Worm (Caenorhabditis elegans) whole organism, early embryonic: Measurements from ENCODE around the gene ifd-2.

Experiments used
- F13C5.2 ChIP-seq: sonication (generic microtip); optimal IDR thresholded peaks from 2 replicates; lab custom pipeline; 2017; ENCODE audit warnings: mild to moderate bottlenecking, missing genetic modification characterization, inconsistent platforms, missing compliant biosample characterization
- aly-1 ChIP-seq: sonication (generic microtip); optimal IDR thresholded peaks from 2 replicates; lab custom pipeline; 2016; ENCODE audit warnings: missing genetic modification characterization, missing compliant biosample characterization
- ama-1 ChIP-seq: fragments of 150-350 bp; optimal IDR thresholded peaks from 2 replicates; lab custom pipeline; 2014
- ceh-13 ChIP-seq: fragments of 200-800 bp; sonication (Bioruptor generic); optimal IDR thresholded peaks from 2 replicates; lab custom pipeline; 2018; ENCODE audit warnings: mild to moderate bottlenecking, missing genetic modification characterization, missing compliant biosample characterization
- ceh-36 ChIP-seq: sonication (generic microtip); optimal IDR thresholded peaks from 2 replicates; lab custom pipeline; 2016; ENCODE audit warnings: missing genetic modification characterization, inconsistent platforms, missing compliant biosample characterization
- hmbx-1 ChIP-seq: sonication (generic microtip); optimal IDR thresholded peaks from 2 replicates; lab custom pipeline; 2016; ENCODE audit warnings: mild to moderate bottlenecking, missing genetic modification characterization, missing compliant biosample characterization
- hmg-4 ChIP-seq: fragments of 200-800 bp; sonication (Bioruptor generic); optimal IDR thresholded peaks from 2 replicates; lab custom pipeline; 2018; ENCODE audit warnings: mild to moderate bottlenecking, missing genetic modification characterization, missing compliant biosample characterization

DNA sequence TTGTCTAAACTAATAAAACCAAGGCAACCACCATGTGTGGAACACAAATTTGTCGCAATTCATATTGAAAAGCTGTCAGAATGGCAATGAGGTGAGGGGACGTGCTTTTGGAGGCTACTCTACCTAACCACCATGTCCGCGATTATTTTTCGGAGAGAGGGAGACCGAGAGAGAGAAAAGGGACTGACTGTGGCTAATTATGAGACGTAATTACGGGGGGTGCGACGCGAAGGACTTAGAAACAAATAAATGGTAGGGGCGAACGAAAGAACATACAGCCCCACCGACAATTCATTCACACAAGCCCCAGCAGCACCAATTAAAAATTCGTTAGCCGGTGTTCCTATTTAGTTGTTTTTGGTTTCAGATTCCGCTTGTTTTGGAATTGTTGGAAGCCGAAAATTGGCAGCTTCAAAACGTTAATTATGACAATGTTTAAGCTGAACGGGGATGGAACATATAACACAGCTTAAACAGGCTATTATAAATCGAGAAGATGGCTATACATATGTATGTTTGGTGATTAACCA is 37.1 kb upstream of the ifd-2 start:
- TF ChIP-seq ama-1 (lab: Kevin White, UChicago) (no peak), hmbx-1 (tag; lab: Kevin White, UChicago) (no peak), hmg-4 (peak; percentile 60), aly-1 (tag; lab: Kevin White, UChicago) (no peak), ceh-13 (no peak), ceh-36 (tag; lab: Kevin White, UChicago) (no peak), F13C5.2 (no peak)
